Worm (Caenorhabditis elegans) whole organism, L3 larva: ENCODE results near the gene prp-19.

Source experiments
- ama-1 ChIP-seq: fragments of 150-350 bp; optimal IDR thresholded peaks from 2 replicates; lab custom pipeline; 2018
- ceh-82 ChIP-seq: fragments of 150-350 bp; optimal IDR thresholded peaks from 2 replicates; lab custom pipeline; 2014; ENCODE audit warnings: missing biosample characterization, missing genetic modification characterization
- elt-1 ChIP-seq: fragments of 150-350 bp; optimal IDR thresholded peaks from 2 replicates; lab custom pipeline; 2014; ENCODE audit warnings: missing biosample characterization, missing genetic modification characterization
- hmg-11 ChIP-seq: sonication (generic microtip); optimal IDR thresholded peaks from 2 replicates; lab custom pipeline; 2016; ENCODE audit warnings: missing genetic modification characterization, missing compliant biosample characterization
- lin-39 ChIP-seq: fragments of 150-350 bp; optimal IDR thresholded peaks from 2 replicates; lab custom pipeline; 2018; ENCODE audit warnings: missing biosample characterization, missing genetic modification reagents, missing genetic modification characterization
- nhr-11 ChIP-seq: fragments of 150-350 bp; optimal IDR thresholded peaks from 2 replicates; lab custom pipeline; 2014; ENCODE audit warnings: missing biosample characterization, missing genetic modification characterization
- nhr-237 ChIP-seq: fragments of 150-350 bp; optimal IDR thresholded peaks from 2 replicates; lab custom pipeline; 2014; ENCODE audit warnings: missing biosample characterization, missing genetic modification characterization
- pha-4 ChIP-seq: fragments of 150-350 bp; optimal IDR thresholded peaks from 2 replicates; lab custom pipeline; 2014; ENCODE audit warnings: missing biosample characterization, missing genetic modification reagents, missing genetic modification characterization
- skn-1 ChIP-seq: fragments of 150-350 bp; optimal IDR thresholded peaks from 2 replicates; lab custom pipeline; 2014; ENCODE audit warnings: missing biosample characterization, missing genetic modification characterization
- tbx-2 ChIP-seq: sonication (generic microtip); optimal IDR thresholded peaks from 2 replicates; lab custom pipeline; 2016; ENCODE audit warnings: mild to moderate bottlenecking, missing genetic modification characterization, missing compliant biosample characterization
- unc-39 ChIP-seq: sonication (generic microtip); optimal IDR thresholded peaks from 4 replicates; lab custom pipeline; 2017; ENCODE audit warnings: missing biosample characterization, missing genetic modification characterization
- ztf-4 ChIP-seq: fragments of 150-350 bp; optimal IDR thresholded peaks from 2 replicates; lab custom pipeline; 2014; ENCODE audit warnings: missing biosample characterization, missing genetic modification characterization

- no peak for TF ChIP-seq nhr-11 (tag; lab: Kevin White, UChicago)
- no peak for TF ChIP-seq hmg-11
- TF ChIP-seq pha-4 (tag; lab: Kevin White, UChicago), result no peak
- no peak for TF ChIP-seq ceh-82 (tag; lab: Kevin White, UChicago)
- TF ChIP-seq nhr-237 (tag; lab: Kevin White, UChicago), result no peak
- peak; percentile 43 for TF ChIP-seq lin-39 (tag; lab: Kevin White, UChicago)
- no peak for TF ChIP-seq skn-1
- no peak for TF ChIP-seq tbx-2 (tag; lab: Kevin White, UChicago)
- no peak for TF ChIP-seq ama-1 (lab: Kevin White, UChicago)
- no peak for TF ChIP-seq elt-1 (tag; lab: Kevin White, UChicago)
- no peak for TF ChIP-seq ztf-4 (tag; lab: Kevin White, UChicago)
- no peak for TF ChIP-seq unc-39 (tag; lab: Kevin White, UChicago)
Measured at ce11 chrIII:5183372-5183771, 11.5 kb upstream of the prp-19 start.
